Fruit fly (Drosophila melanogaster): ENCODE measurements around the gene Osi22.

The Osi22 gene

dm6 chr3R:13305318-13305899, 15.0 kb downstream of the Osi22 start (continued):
- TF ChIP-seq otp (GFP tag; IDR thresholded peaks at IDR 0.05) (no peak), CTCF (GFP tag; optimal IDR thresholded peaks at IDR 0.05) (no peak), Fer3 (tag; optimal IDR thresholded peaks at IDR 0.05) (no peak), ttk (GFP tag; IDR thresholded peaks at IDR 0.05) (no peak), HmgZ (tag; optimal IDR thresholded peaks at IDR 0.05) (no peak), hbn (GFP tag; IDR thresholded peaks at IDR 0.05; ENCODE audit: partially characterized antibody) (no peak), Vsx1 (GFP tag; optimal IDR thresholded peaks at IDR 0.05) (no peak), MESR4 (GFP tag; optimal IDR thresholded peaks at IDR 0.05) (no peak), CG3065 (GFP tag; optimal IDR thresholded peaks at IDR 0.05) (no peak), CG8924 (tag; optimal IDR thresholded peaks at IDR 0.05) (peak; percentile 55), sr (GFP tag; IDR thresholded peaks at IDR 0.05) (no peak), CG10147 (GFP tag; optimal IDR thresholded peaks at IDR 0.05) (peak; percentile 14), Hsf (GFP tag; optimal IDR thresholded peaks at IDR 0.05) (no peak), CG17328 (GFP tag; IDR thresholded peaks at IDR 0.05) (no peak), Gsc (GFP tag; IDR thresholded peaks at IDR 0.05) (no peak), CG16863 (GFP tag; optimal IDR thresholded peaks at IDR 0.05) (no peak), mam (GFP tag; optimal IDR thresholded peaks at IDR 0.05) (no peak), cas (GFP tag; IDR thresholded peaks at IDR 0.05) (no peak), CG7786 (GFP tag; optimal IDR thresholded peaks at IDR 0.05) (no peak), mirr (GFP tag; optimal IDR thresholded peaks at IDR 0.05) (no peak), CG7963 (GFP tag; IDR thresholded peaks at IDR 0.05; ENCODE audit: partially characterized antibody) (no peak), CG15696 (tag; optimal IDR thresholded peaks at IDR 0.05) (no peak), CG15011 (GFP tag; optimal IDR thresholded peaks at IDR 0.05) (no peak), bcd (GFP tag; optimal IDR thresholded peaks at IDR 0.05) (peak; percentile 12), eve (GFP tag; optimal IDR thresholded peaks at IDR 0.05) (no peak), CG2889 (GFP tag; IDR thresholded peaks at IDR 0.05) (no peak), CG3995 (GFP tag; optimal IDR thresholded peaks at IDR 0.05) (no peak), jing (GFP tag; optimal IDR thresholded peaks at IDR 0.05) (no peak), CG13296 (GFP tag; optimal IDR thresholded peaks at IDR 0.05) (no peak), CG1603 (tag; optimal IDR thresholded peaks at IDR 0.05) (no peak), run (tag; optimal IDR thresholded peaks at IDR 0.05) (no peak), dysf (GFP tag; IDR thresholded peaks at IDR 0.05) (no peak), danr (GFP tag; IDR thresholded peaks at IDR 0.05) (no peak), CG4730 (GFP tag; IDR thresholded peaks at IDR 0.05) (no peak), CG14710 (tag; optimal IDR thresholded peaks at IDR 0.05) (peak; percentile 87), seq (GFP tag; IDR thresholded peaks at IDR 0.05) (0 out of 2 replicates have a peak, but pooled peaks have one; percentile 26), crol (GFP tag; IDR thresholded peaks at IDR 0.05) (peak; percentile 70), CG7987 (GFP tag; optimal IDR thresholded peaks at IDR 0.05) (no peak), ranshi (GFP tag; IDR thresholded peaks at IDR 0.05) (no peak), gro (GFP tag; optimal IDR thresholded peaks at IDR 0.05) (no peak), CG12659 (GFP tag; optimal IDR thresholded peaks at IDR 0.05) (peak; percentile 22), CG18619 (GFP tag; optimal IDR thresholded peaks at IDR 0.05) (peak; percentile 14), Dbx (GFP tag; IDR thresholded peaks at IDR 0.05) (no peak), CG9437 (GFP tag; optimal IDR thresholded peaks at IDR 0.05) (peak; percentile 48), twi (tag; optimal IDR thresholded peaks at IDR 0.05) (peak; percentile 15), az2 (GFP tag; optimal IDR thresholded peaks at IDR 0.05) (peak; percentile 39), emc (GFP tag; optimal IDR thresholded peaks at IDR 0.05) (no peak), CG9215 (GFP tag; IDR thresholded peaks at IDR 0.05) (no peak), fu2 (GFP tag; optimal IDR thresholded peaks at IDR 0.05) (no peak), CG33213 (GFP tag; optimal IDR thresholded peaks at IDR 0.05) (no peak), sd (tag; optimal IDR thresholded peaks at IDR 0.05) (no peak), slp2 (GFP tag; optimal IDR thresholded peaks at IDR 0.05) (no peak)

All from whole organism, embryonic.